Fruit fly (Drosophila melanogaster): ENCODE data around the gene RpL30.

DNA sequence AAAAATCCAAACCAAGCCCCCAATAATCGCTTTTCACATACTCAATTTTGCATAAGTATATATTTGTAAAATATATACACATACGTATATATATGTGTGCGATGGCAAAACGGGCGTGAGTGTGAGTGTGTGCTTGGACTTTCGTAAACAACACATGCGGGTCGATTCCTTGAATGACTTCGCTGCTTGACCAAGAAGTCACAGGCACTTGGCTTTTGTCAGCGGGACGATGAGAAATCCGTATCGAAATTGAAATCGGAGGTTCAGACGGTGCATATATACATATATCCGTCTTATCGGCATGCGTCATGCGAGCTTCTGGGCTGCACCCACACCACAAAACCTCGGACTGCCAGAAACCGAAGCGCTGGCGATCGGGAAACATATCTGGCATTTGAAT, 25.9 kb upstream of the RpL30 start:
- TF ChIP-seq Hr39 (GFP tag; optimal IDR thresholded peaks at IDR 0.05), result no peak
- no peak for TF ChIP-seq ss (GFP tag; optimal IDR thresholded peaks at IDR 0.05)
- TF ChIP-seq CG34406 (GFP tag; optimal IDR thresholded peaks at IDR 0.05), result no peak
